Fruit fly (Drosophila melanogaster) S2 (cell line): ENCODE measurements around the gene CG14915.

Source experiments
- CG8478 ChIP-seq: fragments of >200 bp; optimal IDR thresholded peaks from 2 replicates; lab custom pipeline; 2018
- CTCF ChIP-seq, 2 experiments: fragments of >200 bp; optimal IDR thresholded peaks; 2 replicates each; lab custom pipeline; 2018

Gene CG14915

dm6 chr2L:11044678-11045466, 26.0 kb upstream of the CG14915 start:
- TF ChIP-seq CTCF (optimal IDR thresholded peaks at IDR 0.05; lab: Kevin White, UChicago) = no peak

- TF ChIP-seq CTCF (optimal IDR thresholded peaks at IDR 0.05; lab: Kevin White, UChicago) (no peak), CG8478 (no peak)
Observed at dm6 chr2L:11045467-11045914, 25.3 kb upstream of the CG14915 start.

- TF ChIP-seq CTCF (optimal IDR thresholded peaks at IDR 0.05; lab: Kevin White, UChicago) (no peak), CG8478 (no peak)
Observed at dm6 chr2L:11046051-11046450, 24.8 kb upstream of the CG14915 start.

dm6 chr2L:11048307-11048706, 22.5 kb upstream of the CG14915 start:
- no peak for TF ChIP-seq CTCF (optimal IDR thresholded peaks at IDR 0.05; lab: Kevin White, UChicago)
- no peak for TF ChIP-seq CG8478

- no peak for TF ChIP-seq CTCF (optimal IDR thresholded peaks at IDR 0.05; lab: Kevin White, UChicago)
- no peak for TF ChIP-seq CG8478
Observed at dm6 chr2L:11049723-11050122, 21.1 kb upstream of the CG14915 start.

dm6 chr2L:11051644-11052492, 19.0 kb upstream of the CG14915 start:
- TF ChIP-seq CG8478 = no peak
- TF ChIP-seq CTCF (optimal IDR thresholded peaks at IDR 0.05; lab: Kevin White, UChicago) = no peak

- no peak for TF ChIP-seq CG8478
- no peak for TF ChIP-seq CTCF (optimal IDR thresholded peaks at IDR 0.05; lab: Kevin White, UChicago)
Observed at dm6 chr2L:11052493-11052788, 18.4 kb upstream of the CG14915 start.

- no peak for TF ChIP-seq CTCF (optimal IDR thresholded peaks at IDR 0.05; lab: Kevin White, UChicago)
- no peak for TF ChIP-seq CG8478
Observed at dm6 chr2L:11053018-11053807, 17.6 kb upstream of the CG14915 start.

- TF ChIP-seq CG8478 = no peak
- TF ChIP-seq CTCF (optimal IDR thresholded peaks at IDR 0.05; lab: Kevin White, UChicago) = no peak
Observed at dm6 chr2L:11056791-11057332, 14.0 kb upstream of the CG14915 start.

dm6 chr2L:11057333-11058110, 13.3 kb upstream of the CG14915 start:
- TF ChIP-seq CG8478 (no peak), CTCF (optimal IDR thresholded peaks at IDR 0.05; lab: Kevin White, UChicago) (no peak)

- no peak for TF ChIP-seq CG8478
- no peak for TF ChIP-seq CTCF (optimal IDR thresholded peaks at IDR 0.05; lab: Kevin White, UChicago)
Observed at dm6 chr2L:11058111-11058665, 12.6 kb upstream of the CG14915 start.

- no peak for TF ChIP-seq CG8478
- TF ChIP-seq CTCF (optimal IDR thresholded peaks at IDR 0.05; lab: Kevin White, UChicago) = no peak
Observed at dm6 chr2L:11059206-11059605, 11.6 kb upstream of the CG14915 start.

dm6 chr2L:11061155-11061554, 9.7 kb upstream of the CG14915 start:
- TF ChIP-seq CTCF (optimal IDR thresholded peaks at IDR 0.05; lab: Kevin White, UChicago) = no peak
- TF ChIP-seq CG8478 = no peak
